Worm (Caenorhabditis elegans) whole organism, L4/young adult: ENCODE data around the gene F57A10.4.

Experiments
- dao-5 ChIP-seq: sonication (generic microtip); optimal IDR thresholded peaks from 2 replicates; lab custom pipeline; 2016; ENCODE audit warnings: missing genotype, missing genetic modification characterization, moderate library complexity, missing compliant biosample characterization
- him-1 ChIP-seq: sonication (generic microtip); optimal IDR thresholded peaks from 2 replicates; lab custom pipeline; 2016; ENCODE audit warnings: missing genotype, missing genetic modification reagents, missing genetic modification characterization, missing compliant biosample characterization

ce11 chrV:15817746-15818145, 48.5 kb downstream of the F57A10.4 start, which contains the start of gene abf-3:
- no peak for TF ChIP-seq him-1 (tag; lab: Kevin White, UChicago)
- TF ChIP-seq dao-5 (tag; lab: Kevin White, UChicago), result no peak
